Fruit fly (Drosophila melanogaster): ENCODE results near the gene CG32069.

DNA sequence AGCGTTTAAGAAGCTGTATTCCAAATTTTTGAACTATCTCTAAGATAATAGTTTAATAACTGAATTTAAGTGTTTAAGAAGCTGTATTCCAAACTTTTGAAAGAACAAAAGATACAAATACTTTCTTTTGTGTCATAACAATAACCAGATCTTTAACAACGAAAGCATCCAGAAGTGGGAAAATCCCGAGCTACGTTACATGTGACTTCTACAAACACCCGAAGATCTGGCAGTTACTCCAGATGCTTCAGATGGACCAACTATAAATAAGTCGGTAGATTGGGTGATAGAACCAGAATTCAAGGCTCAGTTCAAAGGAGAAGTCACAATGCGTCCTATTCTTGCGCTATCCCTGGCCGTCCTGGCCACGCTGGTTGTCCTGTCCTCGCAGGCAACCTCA is 45.5 kb upstream of the CG32069 start, which contains the start of gene CG12522:
- no peak for TF ChIP-seq repo (GFP tag; optimal IDR thresholded peaks at IDR 0.05)
- no peak for TF ChIP-seq CrebB (tag; optimal IDR thresholded peaks at IDR 0.05)
- TF ChIP-seq CG13123 (GFP tag; optimal IDR thresholded peaks at IDR 0.05), result no peak
- TF ChIP-seq cad (GFP tag; optimal IDR thresholded peaks at IDR 0.05), result no peak
